Fruit fly (Drosophila melanogaster) whole organism, embryonic: Measurements from ENCODE around the gene 5-HT7.

Experiments used
- Atf-2 ChIP-seq: fragments of 200-800 bp; sonication (Bioruptor generic); optimal IDR thresholded peaks from 2 replicates; lab custom pipeline; 2016; ENCODE audit warnings: missing biosample characterization, missing genetic modification characterization
- CG10274 ChIP-seq: fragments of 200-800 bp; sonication (Bioruptor generic); optimal IDR thresholded peaks from 3 replicates; lab custom pipeline; 2017; ENCODE audit warnings: missing biosample characterization, mild to moderate bottlenecking, missing genetic modification characterization
- CG10366 ChIP-seq: fragments of 200-800 bp; sonication (Bioruptor generic); IDR thresholded peaks from 2 replicates; pipeline ENCODE4 v1.3.6; 2022; ENCODE audit warnings: missing biosample characterization, missing genetic modification characterization
- CG31224 ChIP-seq: fragments of 200-800 bp; sonication (Bioruptor generic); IDR thresholded peaks from 2 replicates; pipeline ENCODE4 v1.3.6; 2022; ENCODE audit warnings: missing biosample characterization, missing genetic modification characterization
- Sox100B ChIP-seq: fragments of 200-800 bp; sonication (Bioruptor generic); optimal IDR thresholded peaks from 3 replicates; lab custom pipeline; 2018; ENCODE audit warnings: missing biosample characterization, mild to moderate bottlenecking, missing genetic modification characterization
- Trl ChIP-seq, 3 experiments: fragments of >200 bp in 2 of 3; fragments of 200-800 bp in 1 of 3; sonication (Bioruptor generic) in 1 of 3; optimal IDR thresholded peaks; 2 replicates in 1 of 3; 3 replicates in 2 of 3; lab custom pipeline; 2016 to 2017; ENCODE audit warnings: missing biosample characterization in 1 of 3, missing genetic modification characterization in 1 of 3
- amos ChIP-seq: fragments of 200-800 bp; sonication (Bioruptor generic); IDR thresholded peaks from 2 replicates; pipeline ENCODE4 v1.3.6; 2022; ENCODE audit warnings: missing biosample characterization, missing genetic modification characterization; ENCODE audit not compliant: partially characterized antibody
- ara ChIP-seq: fragments of 200-800 bp; sonication (Bioruptor generic); IDR thresholded peaks from 2 replicates; pipeline ENCODE4 v1.3.6; 2022; ENCODE audit warnings: missing biosample characterization, missing genetic modification characterization
- fd102C ChIP-seq: fragments of 200-800 bp; sonication (Bioruptor generic); optimal IDR thresholded peaks from 2 replicates; lab custom pipeline; 2018; ENCODE audit warnings: missing biosample characterization, mild to moderate bottlenecking, missing genetic modification characterization, moderate library complexity
- trem ChIP-seq: fragments of 200-800 bp; optimal IDR thresholded peaks from 3 replicates; lab custom pipeline; 2019; ENCODE audit warnings: missing biosample characterization, mild to moderate bottlenecking, missing genetic modification characterization, moderate library complexity
- wek ChIP-seq: fragments of 200-800 bp; sonication (Bioruptor generic); optimal IDR thresholded peaks from 3 replicates; lab custom pipeline; 2018; ENCODE audit warnings: missing biosample characterization, mild to moderate bottlenecking, missing genetic modification characterization, moderate library complexity

DNA sequence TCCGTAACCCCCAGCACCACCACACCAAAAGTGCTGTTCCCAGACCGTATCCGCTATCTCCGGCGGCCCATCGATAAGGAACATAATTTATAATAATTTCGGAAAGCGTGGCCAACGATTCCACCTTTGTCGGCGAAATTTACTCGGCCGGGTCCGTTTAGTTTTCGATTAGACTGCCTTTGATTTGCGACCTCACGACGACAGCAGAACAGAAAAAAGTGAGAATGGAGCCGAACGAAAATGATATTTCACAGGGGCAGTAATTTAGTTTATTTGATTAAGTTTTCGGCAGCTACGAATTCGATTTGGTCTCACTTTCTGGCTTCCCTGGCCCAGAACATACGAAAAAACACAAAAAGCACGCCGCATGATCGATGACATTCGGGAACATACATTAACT is 93.1 kb downstream of the 5-HT7 start:
- TF ChIP-seq CG31224 (GFP tag; lab: Robert Waterston, UW) = no peak
- no peak for TF ChIP-seq Atf-2 (GFP tag; lab: Kevin White, UChicago)
- TF ChIP-seq ara (GFP tag; lab: Robert Waterston, UW) = no peak
- no peak for TF ChIP-seq trem (tag; lab: Kevin White, UChicago)
- no peak for TF ChIP-seq fd102C (GFP tag; lab: Kevin White, UChicago)
- TF ChIP-seq Sox100B (GFP tag; lab: Kevin White, UChicago) = no peak
- no peak for TF ChIP-seq wek (GFP tag; lab: Kevin White, UChicago)
- no peak for TF ChIP-seq Trl (optimal IDR thresholded peaks at IDR 0.05; lab: Kevin White, UChicago)
- TF ChIP-seq Trl (GFP tag; optimal IDR thresholded peaks at IDR 0.05; lab: Kevin White, UChicago) = no peak
- no peak for TF ChIP-seq CG10366 (GFP tag; lab: Robert Waterston, UW)
- TF ChIP-seq amos = no peak
- no peak for TF ChIP-seq CG10274 (GFP tag; lab: Kevin White, UChicago)
